Fruit fly (Drosophila melanogaster) whole organism, embryonic: ENCODE results near the gene Qsox2.

Experiments
- Awh ChIP-seq: fragments of 200-800 bp; sonication (Bioruptor generic); IDR thresholded peaks from 2 replicates; pipeline ENCODE4, ENCODE4 v1.3.6; 2022; ENCODE audit warnings: missing biosample characterization, missing genetic modification characterization
- CG10979 ChIP-seq: fragments of 200-800 bp; sonication (Bioruptor generic); optimal IDR thresholded peaks from 2 replicates; lab custom pipeline; 2018; ENCODE audit warnings: missing biosample characterization, mild to moderate bottlenecking, missing genetic modification characterization, moderate library complexity
- CG11093 ChIP-seq: fragments of 200-800 bp; sonication (Bioruptor generic); IDR thresholded peaks from 3 replicates; pipeline ENCODE4 v1.3.6; 2022; ENCODE audit warnings: missing biosample characterization, missing genetic modification characterization
- CG12219 ChIP-seq: fragments of 200-800 bp; sonication (Bioruptor generic); optimal IDR thresholded peaks from 3 replicates; lab custom pipeline; 2018; ENCODE audit warnings: missing biosample characterization, mild to moderate bottlenecking, missing genetic modification characterization
- CG13624 ChIP-seq: fragments of 200-800 bp; sonication (Bioruptor generic); optimal IDR thresholded peaks from 2 replicates; lab custom pipeline; 2016; ENCODE audit warnings: missing biosample characterization, missing genetic modification characterization
- CG17186 ChIP-seq: fragments of 200-800 bp; sonication (Bioruptor generic); optimal IDR thresholded peaks from 3 replicates; lab custom pipeline; 2017; ENCODE audit warnings: missing biosample characterization, missing genetic modification reagents, missing genetic modification characterization
- CG1792 ChIP-seq: fragments of 200-800 bp; sonication (Bioruptor generic); optimal IDR thresholded peaks from 2 replicates; lab custom pipeline; 2016; ENCODE audit warnings: missing biosample characterization, missing genetic modification characterization
- CG18619 ChIP-seq: fragments of 200-800 bp; sonication (Bioruptor generic); optimal IDR thresholded peaks from 3 replicates; lab custom pipeline; 2017; ENCODE audit warnings: missing biosample characterization, mild to moderate bottlenecking, missing genetic modification characterization
- CG2116 ChIP-seq: fragments of 200-800 bp; sonication (Bioruptor generic); optimal IDR thresholded peaks from 3 replicates; lab custom pipeline; 2018; ENCODE audit warnings: missing biosample characterization, mild to moderate bottlenecking, missing genetic modification characterization
- CG2889 ChIP-seq: fragments of 200-800 bp; sonication (Bioruptor generic); IDR thresholded peaks from 3 replicates; pipeline ENCODE4 v1.3.6; 2022; ENCODE audit warnings: missing biosample characterization, missing genetic modification characterization
- CG32532 ChIP-seq: fragments of 200-800 bp; sonication (Bioruptor generic); IDR thresholded peaks from 2 replicates; pipeline ENCODE4 v1.3.6; 2022; ENCODE audit warnings: missing biosample characterization, missing genetic modification characterization
- CG4328 ChIP-seq: fragments of 200-800 bp; sonication (Bioruptor generic); optimal IDR thresholded peaks from 3 replicates; lab custom pipeline; 2017; ENCODE audit warnings: missing biosample characterization, missing genetic modification reagents, missing genetic modification characterization
- CG4360 ChIP-seq: fragments of 200-800 bp; sonication (Bioruptor generic); IDR thresholded peaks from 2 replicates; pipeline ENCODE4 v1.3.6; 2022; ENCODE audit warnings: missing biosample characterization, missing genetic modification characterization
- CG5180 ChIP-seq: fragments of 200-800 bp; sonication (Bioruptor generic); optimal IDR thresholded peaks from 3 replicates; lab custom pipeline; 2017; ENCODE audit warnings: missing biosample characterization, missing genetic modification characterization, mild to moderate bottlenecking, moderate library complexity, missing genetic modification reagents
- CG6254 ChIP-seq: fragments of 200-800 bp; sonication (Bioruptor generic); optimal IDR thresholded peaks from 3 replicates; lab custom pipeline; 2017; ENCODE audit warnings: mild to moderate bottlenecking, missing biosample characterization, missing genetic modification reagents, missing genetic modification characterization
- CG7745 ChIP-seq: fragments of 200-800 bp; sonication (Bioruptor generic); optimal IDR thresholded peaks from 2 replicates; lab custom pipeline; 2018; ENCODE audit warnings: missing biosample characterization, mild to moderate bottlenecking, missing genetic modification characterization, moderate library complexity
- CG7963 ChIP-seq: fragments of 200-800 bp; sonication (Bioruptor generic); IDR thresholded peaks from 3 replicates; pipeline ENCODE4 v1.3.6; 2022; ENCODE audit warnings: missing biosample characterization, missing genetic modification characterization; ENCODE audit not compliant: partially characterized antibody
- CG7987 ChIP-seq: fragments of 200-800 bp; sonication (Bioruptor generic); optimal IDR thresholded peaks from 2 replicates; lab custom pipeline; 2018; ENCODE audit warnings: missing biosample characterization, mild to moderate bottlenecking, missing genetic modification characterization, moderate library complexity
- CG8281 ChIP-seq: fragments of 200-800 bp; sonication (Bioruptor generic); optimal IDR thresholded peaks from 2 replicates; lab custom pipeline; 2018; ENCODE audit warnings: missing biosample characterization, mild to moderate bottlenecking, missing genetic modification characterization, moderate library complexity
- CG8388 ChIP-seq: fragments of 200-800 bp; sonication (Bioruptor generic); optimal IDR thresholded peaks from 2 replicates; lab custom pipeline; 2019; ENCODE audit warnings: missing biosample characterization, mild to moderate bottlenecking, missing genetic modification characterization, moderate library complexity
- CG9817 ChIP-seq: fragments of 200-800 bp; sonication (Bioruptor generic); optimal IDR thresholded peaks from 2 replicates; lab custom pipeline; 2018; ENCODE audit warnings: missing biosample characterization, mild to moderate bottlenecking, missing genetic modification characterization, moderate library complexity
- D19B ChIP-seq: fragments of 200-800 bp; sonication (Bioruptor generic); optimal IDR thresholded peaks from 2 replicates; lab custom pipeline; 2017; ENCODE audit warnings: missing biosample characterization, mild to moderate bottlenecking, missing genetic modification characterization
- Ets65A ChIP-seq: fragments of 200-800 bp; sonication (Bioruptor generic); peaks from one replicate; lab custom pipeline; 2016; ENCODE audit warnings: missing biosample characterization, missing genetic modification characterization
- Fer2 ChIP-seq: fragments of 200-800 bp; sonication (Bioruptor generic); optimal IDR thresholded peaks from 2 replicates; lab custom pipeline; 2018; ENCODE audit warnings: missing biosample characterization, mild to moderate bottlenecking, missing genetic modification characterization, moderate library complexity
- Hey ChIP-seq: fragments of 200-800 bp; sonication (Bioruptor generic); optimal IDR thresholded peaks from 3 replicates; lab custom pipeline; 2018; ENCODE audit warnings: missing biosample characterization, mild to moderate bottlenecking, missing genetic modification characterization
- Hr51 ChIP-seq, 2 experiments: fragments of 200-800 bp; sonication (Bioruptor generic); optimal IDR thresholded peaks; 2 replicates in 1 of 2; 3 replicates in 1 of 2; lab custom pipeline; 2016 to 2018; ENCODE audit warnings: missing biosample characterization in 2 of 2, missing genetic modification characterization in 2 of 2, mild to moderate bottlenecking in 1 of 2, moderate library complexity in 1 of 2
- Jarid2 ChIP-seq: fragments of 200-800 bp; sonication (Bioruptor generic); optimal IDR thresholded peaks from 3 replicates; lab custom pipeline; 2017; ENCODE audit warnings: mild to moderate bottlenecking, missing biosample characterization, missing genetic modification reagents, missing genetic modification characterization
- Ptx1 ChIP-seq: fragments of 200-800 bp; sonication (Bioruptor generic); IDR thresholded peaks from 2 replicates; pipeline ENCODE4 v1.3.6; 2022; ENCODE audit warnings: missing biosample characterization, missing genetic modification characterization
- Ravus ChIP-seq: fragments of 200-800 bp; sonication (Bioruptor generic); IDR thresholded peaks from 2 replicates; pipeline ENCODE4 v1.3.6; 2022; ENCODE audit warnings: missing biosample characterization, missing genetic modification characterization
- Sin3A ChIP-seq: fragments of >200 bp; optimal IDR thresholded peaks from 2 replicates; lab custom pipeline; 2018
- amos ChIP-seq: fragments of 200-800 bp; sonication (Bioruptor generic); IDR thresholded peaks from 2 replicates; pipeline ENCODE4 v1.3.6; 2022; ENCODE audit warnings: missing biosample characterization, missing genetic modification characterization; ENCODE audit not compliant: partially characterized antibody
- br ChIP-seq: fragments of >200 bp; optimal IDR thresholded peaks from 2 replicates; lab custom pipeline; 2017
- cad ChIP-seq: fragments of >200 bp; optimal IDR thresholded peaks from 2 replicates; lab custom pipeline; 2017; ENCODE audit warnings: missing biosample characterization, missing genetic modification characterization
- chif ChIP-seq, 2 experiments: fragments of 200-800 bp; sonication (Bioruptor generic); optimal IDR thresholded peaks; 3 replicates each; lab custom pipeline; 2016; ENCODE audit warnings: missing biosample characterization in 2 of 2, missing genetic modification characterization in 2 of 2
- chn ChIP-seq: fragments of 200-800 bp; sonication (Bioruptor generic); optimal IDR thresholded peaks from 2 replicates; lab custom pipeline; 2016; ENCODE audit warnings: missing biosample characterization, missing genetic modification characterization
- dati ChIP-seq: fragments of 200-800 bp; sonication (Bioruptor generic); IDR thresholded peaks from 2 replicates; pipeline ENCODE4 v1.3.6; 2022; ENCODE audit warnings: missing biosample characterization, missing genetic modification characterization
- fd3F ChIP-seq: fragments of 200-800 bp; sonication (Bioruptor generic); optimal IDR thresholded peaks from 2 replicates; lab custom pipeline; 2018; ENCODE audit warnings: missing biosample characterization, mild to moderate bottlenecking, missing genetic modification characterization, moderate library complexity
- gce ChIP-seq: fragments of 200-800 bp; sonication (Bioruptor generic); IDR thresholded peaks from 3 replicates; pipeline ENCODE4 v1.3.6; 2022; ENCODE audit warnings: missing biosample characterization, missing genetic modification characterization
- h ChIP-seq: fragments of >200 bp; optimal IDR thresholded peaks from 2 replicates; lab custom pipeline; 2017
- hbn ChIP-seq: fragments of 200-800 bp; sonication (Bioruptor generic); IDR thresholded peaks from 2 replicates; pipeline ENCODE4 v1.3.6; 2022; ENCODE audit warnings: missing biosample characterization, missing genetic modification characterization; ENCODE audit not compliant: partially characterized antibody
- insv ChIP-seq, 2 experiments: fragments of 200-800 bp; sonication (Bioruptor generic); optimal IDR thresholded peaks; 3 replicates each; lab custom pipeline; 2016 to 2018; ENCODE audit warnings: missing biosample characterization in 2 of 2, missing genetic modification characterization in 2 of 2
- kay ChIP-seq: fragments of 200-800 bp; sonication (Bioruptor generic); optimal IDR thresholded peaks from 2 replicates; lab custom pipeline; 2016; ENCODE audit warnings: missing biosample characterization, missing genetic modification characterization
- lov ChIP-seq, 2 experiments: fragments of 200-800 bp in 1 of 2; fragments of >200 bp in 1 of 2; sonication (Bioruptor generic) in 1 of 2; IDR thresholded peaks in 1 of 2; optimal IDR thresholded peaks in 1 of 2; 2 replicates in 1 of 2; 3 replicates in 1 of 2; pipeline versions ENCODE4 v1.3.6 to Lab custom; 2017 to 2022; ENCODE audit warnings: missing biosample characterization in 1 of 2, missing genetic modification characterization in 1 of 2
- odd ChIP-seq: fragments of 200-800 bp; sonication (Bioruptor generic); optimal IDR thresholded peaks from 2 replicates; lab custom pipeline; 2017; ENCODE audit warnings: missing biosample characterization, mild to moderate bottlenecking, missing genetic modification characterization
- org-1 ChIP-seq: fragments of 200-800 bp; sonication (Bioruptor generic); optimal IDR thresholded peaks from 2 replicates; lab custom pipeline; 2017; ENCODE audit warnings: missing biosample characterization, missing genetic modification characterization
- psq ChIP-seq: fragments of 200-800 bp; sonication (Bioruptor generic); optimal IDR thresholded peaks from 2 replicates; lab custom pipeline; 2017; ENCODE audit warnings: missing biosample characterization, missing genetic modification characterization
- ranshi ChIP-seq: fragments of 200-800 bp; sonication (Bioruptor generic); IDR thresholded peaks from 2 replicates; pipeline ENCODE4 v1.3.6; 2022; ENCODE audit warnings: missing biosample characterization, missing genetic modification characterization
- scrt ChIP-seq: fragments of 200-800 bp; sonication (Bioruptor generic); optimal IDR thresholded peaks from 2 replicates; lab custom pipeline; 2018; ENCODE audit warnings: missing biosample characterization, mild to moderate bottlenecking, missing genetic modification characterization, moderate library complexity
- sima ChIP-seq: fragments of 200-800 bp; sonication (Bioruptor generic); optimal IDR thresholded peaks from 2 replicates; lab custom pipeline; 2016; ENCODE audit warnings: missing biosample characterization, missing genetic modification characterization
- sisA ChIP-seq: fragments of 200-800 bp; sonication (Bioruptor generic); IDR thresholded peaks from 2 replicates; pipeline ENCODE4 v1.3.6; 2022; ENCODE audit warnings: missing biosample characterization, missing genetic modification characterization
- sqz ChIP-seq: fragments of 200-800 bp; sonication (Bioruptor generic); optimal IDR thresholded peaks from 3 replicates; lab custom pipeline; 2018; ENCODE audit warnings: missing biosample characterization, mild to moderate bottlenecking, missing genetic modification characterization
- usp ChIP-seq: fragments of >200 bp; optimal IDR thresholded peaks from 2 replicates; lab custom pipeline; 2017; ENCODE audit warnings: missing biosample characterization, missing genetic modification characterization

The Qsox2 gene

DNA sequence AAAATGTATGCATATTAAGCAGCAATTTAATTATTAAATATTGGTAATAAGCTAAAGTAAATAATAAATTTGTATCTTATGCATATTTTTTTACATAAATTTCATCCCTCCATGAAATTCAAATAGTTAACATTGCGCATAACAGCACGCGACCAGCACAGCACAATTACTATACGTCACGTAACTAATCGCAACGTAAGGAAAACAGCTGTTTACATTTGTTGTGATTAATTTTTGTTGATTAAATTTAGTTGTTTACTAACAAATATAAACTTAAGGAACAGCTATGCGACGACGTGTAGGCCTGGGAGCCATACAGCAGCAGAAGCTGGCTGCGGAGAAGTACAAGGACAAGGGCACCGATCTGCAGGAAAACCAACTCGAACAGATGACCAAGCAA lies 48.6 kb upstream of the Qsox2 start, which contains the start of gene lsn (continued):
- TF ChIP-seq ranshi (GFP tag; lab: Robert Waterston, UW): no peak
- TF ChIP-seq CG4360 (GFP tag; lab: Robert Waterston, UW): no peak
- TF ChIP-seq odd (GFP tag; lab: Kevin White, UChicago): peak; percentile 38
- no peak for TF ChIP-seq D19B (GFP tag; lab: Kevin White, UChicago)
- no peak for TF ChIP-seq Hr51 (GFP tag; optimal IDR thresholded peaks at IDR 0.05; lab: Kevin White, UChicago)
- no peak for TF ChIP-seq Awh
- TF ChIP-seq chn (GFP tag; lab: Kevin White, UChicago): no peak
- no peak for TF ChIP-seq sqz
- TF ChIP-seq cad (GFP tag; lab: Kevin White, UChicago): no peak
- no peak for TF ChIP-seq CG6254
- TF ChIP-seq chif (GFP tag; optimal IDR thresholded peaks at IDR 0.05; lab: Kevin White, UChicago): peak in 1 of 2 experiments; percentile 1
- TF ChIP-seq Hey: no peak
- TF ChIP-seq CG32532 (GFP tag; lab: Robert Waterston, UW): no peak
- TF ChIP-seq CG9817 (tag; lab: Kevin White, UChicago): no peak
- TF ChIP-seq Ravus (GFP tag; lab: Robert Waterston, UW): no peak
- TF ChIP-seq gce: no peak
- TF ChIP-seq CG12219: no peak
- no peak for TF ChIP-seq h
- no peak for TF ChIP-seq CG8388 (GFP tag; lab: Kevin White, UChicago)
- no peak for TF ChIP-seq scrt (GFP tag; lab: Kevin White, UChicago)
- no peak for TF ChIP-seq CG7745
- TF ChIP-seq CG7987 (GFP tag; lab: Kevin White, UChicago): no peak
- no peak for TF ChIP-seq CG2116 (GFP tag; lab: Kevin White, UChicago)
- TF ChIP-seq br (lab: Kevin White, UChicago): no peak
- TF ChIP-seq CG8281 (tag; lab: Kevin White, UChicago): no peak
- no peak for TF ChIP-seq Jarid2 (GFP tag; lab: Kevin White, UChicago)
- peak; percentile 99 for TF ChIP-seq CG17186 (GFP tag; lab: Kevin White, UChicago)
- no peak for TF ChIP-seq CG11093
- peak; percentile 59 for TF ChIP-seq fd3F (GFP tag; lab: Kevin White, UChicago)
- no peak for TF ChIP-seq CG2889 (GFP tag; lab: Robert Waterston, UW)
- no peak for TF ChIP-seq dati (GFP tag; lab: Robert Waterston, UW)
- no peak for TF ChIP-seq Sin3A
- TF ChIP-seq lov (optimal IDR thresholded peaks at IDR 0.05; lab: Kevin White, UChicago): no peak
- no peak for TF ChIP-seq lov (GFP tag; IDR thresholded peaks at IDR 0.05; lab: Robert Waterston, UW)
- TF ChIP-seq Ptx1 (GFP tag; lab: Robert Waterston, UW): no peak
- no peak for TF ChIP-seq CG18619 (GFP tag; lab: Kevin White, UChicago)
- no peak for TF ChIP-seq CG13624 (GFP tag; lab: Kevin White, UChicago)
- TF ChIP-seq kay: no peak
- no peak for TF ChIP-seq CG10979 (tag; lab: Kevin White, UChicago)
- no peak for TF ChIP-seq psq (GFP tag; lab: Kevin White, UChicago)
- TF ChIP-seq usp (GFP tag; lab: Kevin White, UChicago): no peak
- TF ChIP-seq Ets65A (GFP tag; lab: Kevin White, UChicago): no peak
- no peak for TF ChIP-seq CG5180 (GFP tag; lab: Kevin White, UChicago)
- TF ChIP-seq Fer2 (tag; lab: Kevin White, UChicago): no peak
- TF ChIP-seq sima: no peak
- TF ChIP-seq CG4328 (GFP tag; lab: Kevin White, UChicago): no peak
- TF ChIP-seq org-1: no peak
- TF ChIP-seq hbn (GFP tag; lab: Robert Waterston, UW): no peak
- TF ChIP-seq amos (GFP tag; lab: Robert Waterston, UW): no peak
- no peak for TF ChIP-seq insv (GFP tag; optimal IDR thresholded peaks at IDR 0.05; lab: Kevin White, UChicago)
- no peak for TF ChIP-seq sisA (GFP tag; lab: Robert Waterston, UW)
- TF ChIP-seq CG1792: no peak
- TF ChIP-seq CG7963: no peak
